Fruit fly (Drosophila melanogaster): ENCODE results near the gene CG31683.

- TF ChIP-seq ey (GFP tag; optimal IDR thresholded peaks at IDR 0.05) (no peak), jim (GFP tag; optimal IDR thresholded peaks at IDR 0.05) (no peak), psq (GFP tag; optimal IDR thresholded peaks at IDR 0.05) (no peak), brk (GFP tag; optimal IDR thresholded peaks at IDR 0.05) (no peak), Jra (GFP tag; optimal IDR thresholded peaks at IDR 0.05) (no peak), foxo (GFP tag; optimal IDR thresholded peaks at IDR 0.05) (no peak), HLH106 (tag; optimal IDR thresholded peaks at IDR 0.05) (no peak), Myc (optimal IDR thresholded peaks at IDR 0.05) (no peak), dmrt93B (GFP tag; optimal IDR thresholded peaks at IDR 0.05) (no peak), Abd-B (GFP tag; optimal IDR thresholded peaks at IDR 0.05) (no peak)
Observed at dm6 chr2L:20486050-20486751, 36.4 kb upstream of the CG31683 start.

Measured in whole organism, wandering third instar larva.